Fruit fly (Drosophila melanogaster): ENCODE results near the gene msl-2.
A peak's percentile ranks its signal among the peaks of the same experiment; 100 is the strongest.

msl-2 gene

DNA sequence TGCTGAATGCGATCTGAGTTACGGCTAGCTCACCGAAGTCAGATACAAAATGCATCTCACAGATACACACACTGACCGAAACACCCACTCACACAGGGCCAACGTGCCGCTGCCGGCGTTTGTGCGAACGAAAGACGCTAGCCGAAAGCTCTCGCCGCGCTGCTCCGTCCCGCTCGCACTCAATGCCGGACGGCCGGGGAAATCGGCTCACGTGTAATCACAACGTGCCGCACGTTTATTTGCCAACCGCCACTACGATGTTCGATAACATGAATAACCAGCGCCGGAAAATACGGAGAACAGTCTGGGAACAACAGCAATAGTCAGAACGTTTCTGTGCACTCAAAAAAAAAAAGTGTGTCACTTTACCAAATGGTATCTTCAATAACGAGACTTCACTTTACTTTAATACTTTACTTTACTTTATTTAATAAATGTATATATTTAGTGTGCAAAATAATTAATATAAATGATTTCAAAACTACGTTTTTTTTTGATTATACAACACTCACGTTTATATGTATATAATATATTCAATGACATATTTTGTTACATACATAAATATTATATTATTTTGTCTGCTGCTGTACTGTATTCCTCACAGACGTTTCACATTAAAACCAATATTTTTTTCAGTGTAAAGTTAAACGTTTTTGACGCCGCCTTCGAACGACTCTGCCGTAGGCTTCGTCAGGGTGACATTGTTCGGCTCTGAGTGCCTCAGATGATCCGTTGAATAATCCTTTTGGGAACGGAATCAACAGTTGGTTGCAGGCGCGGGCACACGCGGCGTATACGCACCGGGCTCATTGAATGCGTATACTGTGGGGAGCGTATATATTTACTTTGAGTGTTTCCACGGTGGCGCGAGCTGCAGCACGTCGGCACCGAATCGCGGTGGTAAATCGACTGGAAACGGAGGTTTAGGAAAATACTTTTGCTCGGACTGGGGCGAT, 41.6 kb upstream of the msl-2 start, which contains the start of gene tim (continued):
- TF ChIP-seq Bgb (GFP tag; IDR thresholded peaks at IDR 0.05; ENCODE audit: partially characterized antibody) (peak; percentile 28; the same call in 1 of the 2 replicates), CG9437 (GFP tag; optimal IDR thresholded peaks at IDR 0.05) (peak; percentile 73), az2 (GFP tag; optimal IDR thresholded peaks at IDR 0.05) (peak; percentile 9)

DNA sequence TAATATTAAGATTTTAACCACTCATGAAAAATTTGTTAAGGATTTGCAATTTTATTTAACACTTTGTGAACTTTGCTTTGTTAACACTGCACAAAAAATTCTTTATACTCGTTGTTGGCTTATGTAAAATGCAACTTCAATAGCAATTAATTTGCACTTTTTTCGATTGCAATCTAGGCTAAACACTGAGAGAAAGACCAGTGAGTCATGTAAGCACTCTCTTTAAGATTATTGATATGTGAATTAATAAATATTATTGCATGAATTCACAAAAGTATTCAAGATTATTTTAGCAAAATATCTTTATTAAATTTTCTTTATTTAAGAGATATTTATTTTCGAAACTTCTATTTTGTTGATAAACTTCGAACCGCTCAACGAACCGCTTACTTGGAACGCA, 40.9 kb upstream of the msl-2 start:
- TF ChIP-seq gem (tag; optimal IDR thresholded peaks at IDR 0.05) (peak; percentile 44), Hr51 (GFP tag; optimal IDR thresholded peaks at IDR 0.05) (peak in 1 of 2 experiments; percentile 9), CG11504 (tag; optimal IDR thresholded peaks at IDR 0.05) (peak; percentile 35), Asciz (GFP tag; optimal IDR thresholded peaks at IDR 0.05) (peak; percentile 43), tio (GFP tag; optimal IDR thresholded peaks at IDR 0.05) (peak; percentile 14), CG12299 (tag; optimal IDR thresholded peaks at IDR 0.05) (no peak), dmrt99B (tag; optimal IDR thresholded peaks at IDR 0.05) (peak; percentile 24), Ets65A (GFP tag) (peak; percentile 16), Ptx1 (GFP tag; IDR thresholded peaks at IDR 0.05) (0 out of 2 replicates have a peak, but pooled peaks have one; percentile 20), Oli (tag; optimal IDR thresholded peaks at IDR 0.05) (peak; percentile 25), Ssrp (tag; optimal IDR thresholded peaks at IDR 0.05) (peak; percentile 10), sisA (GFP tag; IDR thresholded peaks at IDR 0.05) (0 out of 2 replicates have a peak, but pooled peaks have one; percentile 16), Sox100B (GFP tag; optimal IDR thresholded peaks at IDR 0.05) (peak; percentile 12), az2 (GFP tag; optimal IDR thresholded peaks at IDR 0.05) (peak; percentile 12), CG6689 (GFP tag; IDR thresholded peaks at IDR 0.05) (0 out of 2 replicates have a peak, but pooled peaks have one; percentile 25), Sox102F (GFP tag; optimal IDR thresholded peaks at IDR 0.05) (peak; percentile 37), grn (GFP tag; optimal IDR thresholded peaks at IDR 0.05) (no peak), phol (tag; optimal IDR thresholded peaks at IDR 0.05) (peak; percentile 26), Drgx (GFP tag; IDR thresholded peaks at IDR 0.05) (peak; percentile 37), tgo (GFP tag; IDR thresholded peaks at IDR 0.05) (no peak), slou (GFP tag; optimal IDR thresholded peaks at IDR 0.05) (no peak)

DNA sequence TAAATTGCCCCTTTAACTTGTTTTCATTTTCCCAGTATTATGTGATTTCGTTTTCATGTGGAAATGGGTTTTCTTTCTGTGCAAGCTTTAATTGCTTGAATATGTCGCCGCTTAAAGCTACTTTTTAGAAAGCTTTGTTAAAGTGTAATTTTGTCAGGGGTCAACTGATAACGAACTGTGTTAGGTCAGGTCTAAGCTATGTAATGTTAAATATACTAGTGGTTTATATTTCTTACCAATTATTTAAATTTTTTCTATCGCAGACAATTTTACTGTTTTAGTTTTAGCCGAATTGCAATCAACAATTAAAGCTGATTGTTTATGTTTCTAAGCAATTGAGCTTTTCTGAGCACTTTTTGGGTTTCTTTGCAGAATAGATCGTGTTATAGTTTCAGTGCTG, 40.4 kb upstream of the msl-2 start:
- TF ChIP-seq Hr78 (GFP tag; optimal IDR thresholded peaks at IDR 0.05) (peak in 1 of 2 experiments; percentile 91), croc (GFP tag; conservative IDR thresholded peaks at IDR 0.05) (no peak)

DNA sequence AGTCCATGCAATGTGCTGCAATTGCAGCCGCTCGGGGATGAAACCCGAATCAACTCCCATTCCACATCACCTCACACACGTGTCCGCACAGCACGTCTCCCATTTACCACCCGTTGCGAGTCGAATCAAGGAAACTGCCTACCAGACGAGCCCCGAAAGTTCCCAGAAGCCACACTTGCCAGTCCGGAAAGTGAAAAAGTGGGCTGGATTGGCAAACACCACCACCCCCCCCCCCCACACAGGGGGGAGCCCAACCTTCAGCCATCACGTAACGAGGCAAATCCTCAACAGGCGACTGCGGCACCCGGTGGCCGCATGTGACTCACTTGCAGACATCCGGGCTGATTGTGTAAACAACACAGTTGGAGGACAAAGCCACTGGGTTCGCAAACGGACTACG, 38.9 kb upstream of the msl-2 start:
- TF ChIP-seq CG10565 (GFP tag; optimal IDR thresholded peaks at IDR 0.05) (no peak), gsb-n (tag; optimal IDR thresholded peaks at IDR 0.05) (peak; percentile 6), Stat92E (GFP tag; optimal IDR thresholded peaks at IDR 0.05) (no peak), crol (GFP tag; IDR thresholded peaks at IDR 0.05) (peak; percentile 70), CG15696 (tag; optimal IDR thresholded peaks at IDR 0.05) (no peak), CG30403 (GFP tag; optimal IDR thresholded peaks at IDR 0.05) (no peak), HmgZ (tag; optimal IDR thresholded peaks at IDR 0.05) (no peak), mirr (GFP tag; optimal IDR thresholded peaks at IDR 0.05) (peak; percentile 0), CG9609 (GFP tag; optimal IDR thresholded peaks at IDR 0.05) (no peak), PHDP (tag; optimal IDR thresholded peaks at IDR 0.05) (no peak), tgo (GFP tag; IDR thresholded peaks at IDR 0.05) (no peak), Hr39 (optimal IDR thresholded peaks at IDR 0.05) (peak; percentile 78), Dip3 (GFP tag; optimal IDR thresholded peaks at IDR 0.05) (no peak), Hey (tag; optimal IDR thresholded peaks at IDR 0.05) (peak; percentile 96), knrl (GFP tag; IDR thresholded peaks at IDR 0.05; ENCODE audit: partially characterized antibody) (no peak), Ets65A (GFP tag) (peak; percentile 17)
